Fruit fly (Drosophila melanogaster) Kc167 (cell line): ENCODE measurements around the gene CG13058.

Experiments used
- Myc ChIP-seq: fragments of >200 bp; optimal IDR thresholded peaks from 2 replicates; lab custom pipeline; 2017; ENCODE audit warnings: missing external identifiers
- h ChIP-seq: fragments of >200 bp; optimal IDR thresholded peaks from 3 replicates; lab custom pipeline; 2018; ENCODE audit warnings: missing external identifiers
- insv ChIP-seq: fragments of >200 bp; optimal IDR thresholded peaks from 3 replicates; lab custom pipeline; 2018; ENCODE audit warnings: missing external identifiers
- psq ChIP-seq: fragments of >200 bp; optimal IDR thresholded peaks from 2 replicates; lab custom pipeline; 2017; ENCODE audit warnings: missing external identifiers

- TF ChIP-seq Myc (lab: Kevin White, UChicago) = no peak
- no peak for TF ChIP-seq h (lab: Kevin White, UChicago)
- no peak for TF ChIP-seq psq
- no peak for TF ChIP-seq insv (lab: Kevin White, UChicago)
Measured at dm6 chr3L:16337739-16338138, 9.1 kb downstream of the CG13058 start.
